Worm (Caenorhabditis elegans) whole organism, early embryonic: ENCODE measurements around the gene C05C12.1.

ENCODE experiments used
- B0310.2 ChIP-seq: sonication (generic microtip); optimal IDR thresholded peaks from 2 replicates; lab custom pipeline; 2016; ENCODE audit warnings: mild to moderate bottlenecking, missing genetic modification characterization, missing compliant biosample characterization
- F13C5.2 ChIP-seq: sonication (generic microtip); optimal IDR thresholded peaks from 2 replicates; lab custom pipeline; 2017; ENCODE audit warnings: mild to moderate bottlenecking, missing genetic modification characterization, inconsistent platforms, missing compliant biosample characterization
- aly-1 ChIP-seq: sonication (generic microtip); optimal IDR thresholded peaks from 2 replicates; lab custom pipeline; 2016; ENCODE audit warnings: missing genetic modification characterization, missing compliant biosample characterization
- ama-1 ChIP-seq: fragments of 150-350 bp; optimal IDR thresholded peaks from 2 replicates; lab custom pipeline; 2014
- ets-7 ChIP-seq: sonication (generic microtip); optimal IDR thresholded peaks from 2 replicates; lab custom pipeline; 2016; ENCODE audit warnings: missing genotype, missing genetic modification characterization, missing compliant biosample characterization
- flt-1 ChIP-seq: fragments of 200-800 bp; sonication (Bioruptor generic); IDR thresholded peaks from 2 replicates; pipeline ENCODE4 v1.3.6; 2022; ENCODE audit warnings: missing genetic modification characterization, missing compliant biosample characterization
- hmbx-1 ChIP-seq: sonication (generic microtip); optimal IDR thresholded peaks from 2 replicates; lab custom pipeline; 2016; ENCODE audit warnings: mild to moderate bottlenecking, missing genetic modification characterization, missing compliant biosample characterization
- hmg-4 ChIP-seq: fragments of 200-800 bp; sonication (Bioruptor generic); optimal IDR thresholded peaks from 2 replicates; lab custom pipeline; 2018; ENCODE audit warnings: mild to moderate bottlenecking, missing genetic modification characterization, missing compliant biosample characterization
- hnd-1 ChIP-seq: sonication (generic microtip); optimal IDR thresholded peaks from 2 replicates; lab custom pipeline; 2016; ENCODE audit warnings: missing genetic modification characterization, missing compliant biosample characterization
- pes-1 ChIP-seq: fragments of 200-800 bp; sonication (Bioruptor generic); IDR thresholded peaks from 2 replicates; pipeline ENCODE4 v1.3.6; 2022; ENCODE audit warnings: missing genetic modification reagents, missing genetic modification characterization, missing compliant biosample characterization
- sea-1 ChIP-seq: fragments of 200-800 bp; sonication (Bioruptor generic); conservative IDR thresholded peaks from 2 replicates; pipeline ENCODE4 v1.3.6; 2022; ENCODE audit warnings: missing genetic modification characterization, missing compliant biosample characterization
- tbx-11 ChIP-seq: fragments of 200-800 bp; sonication (Bioruptor generic); IDR thresholded peaks from 2 replicates; pipeline ENCODE4 v1.3.6; 2022; ENCODE audit warnings: missing genetic modification characterization, missing compliant biosample characterization

DNA sequence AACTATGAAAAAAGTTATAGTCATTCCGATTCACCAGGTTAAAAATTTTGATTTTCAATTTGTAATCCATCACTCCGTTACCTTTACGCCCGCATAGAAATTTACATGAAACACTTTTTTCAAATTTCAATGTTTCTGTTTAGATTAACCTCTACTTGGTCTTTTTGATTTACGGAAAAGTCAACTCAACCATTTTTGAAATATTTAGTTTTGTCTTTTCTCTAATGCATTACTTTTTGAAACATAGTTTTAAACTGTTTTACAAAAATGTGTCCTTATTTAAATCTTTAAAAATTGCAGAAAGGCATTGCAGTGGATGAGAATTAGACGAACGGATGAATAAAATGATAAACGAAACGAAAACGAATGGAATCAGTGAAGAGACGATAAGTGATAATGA lies 19.4 kb downstream of the C05C12.1 start, which contains the start of gene gtl-2:
- TF ChIP-seq ama-1 (lab: Kevin White, UChicago) (no peak), hnd-1 (tag; lab: Kevin White, UChicago) (no peak), pes-1 (GFP tag; lab: Robert Waterston, UW) (no peak), hmg-4 (GFP tag; lab: Kevin White, UChicago) (no peak), hmbx-1 (tag; lab: Kevin White, UChicago) (no peak), F13C5.2 (tag; lab: Kevin White, UChicago) (no peak), aly-1 (tag; lab: Kevin White, UChicago) (no peak), flt-1 (no peak), ets-7 (tag; lab: Kevin White, UChicago) (no peak), tbx-11 (no peak), sea-1 (GFP tag; lab: Robert Waterston, UW) (no peak), B0310.2 (tag; lab: Kevin White, UChicago) (no peak)
